Fruit fly (Drosophila melanogaster): ENCODE results near the gene PK2-R1.

The PK2-R1 gene

DNA sequence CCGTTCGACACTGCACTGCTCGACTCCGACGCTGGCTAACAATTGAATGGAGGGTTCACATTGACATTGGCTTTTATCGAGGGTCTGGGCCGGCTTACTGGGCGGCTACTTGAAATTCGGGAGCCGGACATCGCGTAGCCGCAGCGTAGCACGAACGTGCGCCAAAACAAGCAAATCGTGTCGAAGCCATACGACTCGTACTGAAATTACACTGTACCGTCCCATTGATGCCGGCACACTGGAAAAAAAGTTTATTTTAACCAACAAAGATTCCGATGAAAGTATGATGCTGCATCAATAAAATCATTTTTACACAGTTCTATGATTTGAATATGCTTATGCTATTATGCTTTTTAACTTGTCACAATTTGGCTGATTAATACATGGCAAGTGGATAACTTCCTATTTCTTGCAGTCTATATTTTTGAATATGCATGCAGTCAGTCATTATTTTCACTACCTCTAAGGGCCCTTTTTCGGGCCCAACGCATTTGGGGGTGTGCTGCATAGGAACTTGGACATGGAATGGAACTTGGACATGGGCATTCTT, 49.3 kb upstream of the PK2-R1 start, which contains the start of gene apn (continued):
- TF ChIP-seq gcm (GFP tag; optimal IDR thresholded peaks at IDR 0.05) (no peak), Ptx1 (GFP tag; IDR thresholded peaks at IDR 0.05) (no peak), hkb (optimal IDR thresholded peaks at IDR 0.05) (no peak), hkb (GFP tag; IDR thresholded peaks at IDR 0.05) (no peak), h (optimal IDR thresholded peaks at IDR 0.05) (no peak), CG10366 (GFP tag; IDR thresholded peaks at IDR 0.05) (peak; percentile 48), CoRest (tag; optimal IDR thresholded peaks at IDR 0.05) (no peak), CG31388 (GFP tag; optimal IDR thresholded peaks at IDR 0.05) (no peak), unpg (GFP tag; optimal IDR thresholded peaks at IDR 0.05) (peak; percentile 25), CG3838 (GFP tag; optimal IDR thresholded peaks at IDR 0.05) (no peak), GATAe (GFP tag; conservative IDR thresholded peaks at IDR 0.05) (no peak), E2f2 (GFP tag; IDR thresholded peaks at IDR 0.05) (0 out of 2 replicates have a peak, but pooled peaks have one; percentile 19), CG7839 (tag; optimal IDR thresholded peaks at IDR 0.05) (no peak), CG10209 (GFP tag; optimal IDR thresholded peaks at IDR 0.05) (peak; percentile 11), Rfx (GFP tag; IDR thresholded peaks at IDR 0.05) (no peak), CG3065 (GFP tag; optimal IDR thresholded peaks at IDR 0.05) (no peak), ATbp (GFP tag; optimal IDR thresholded peaks at IDR 0.05) (no peak), twi (tag; optimal IDR thresholded peaks at IDR 0.05) (no peak), Pdp1 (GFP tag; optimal IDR thresholded peaks at IDR 0.05) (no peak), MESR4 (GFP tag; optimal IDR thresholded peaks at IDR 0.05) (no peak), Xbp1 (GFP tag; optimal IDR thresholded peaks at IDR 0.05) (peak; percentile 4), CG17328 (GFP tag; IDR thresholded peaks at IDR 0.05) (peak; percentile 65; the same call in 1 of the 2 replicates), CG7357 (GFP tag; IDR thresholded peaks at IDR 0.05) (no peak), pzg (GFP tag; optimal IDR thresholded peaks at IDR 0.05) (no peak), CG15073 (GFP tag; optimal IDR thresholded peaks at IDR 0.05) (no peak), zfh1 (GFP tag; IDR thresholded peaks at IDR 0.05) (peak; percentile 30; the same call in 1 of the 3 replicates), ind (GFP tag; optimal IDR thresholded peaks at IDR 0.05) (no peak), CG30020 (tag; optimal IDR thresholded peaks at IDR 0.05) (no peak), vvl (GFP tag; IDR thresholded peaks at IDR 0.05) (peak; percentile 58), Lpt (GFP tag; optimal IDR thresholded peaks at IDR 0.05) (no peak), sisA (GFP tag; IDR thresholded peaks at IDR 0.05) (peak; percentile 37; the same call in 1 of the 2 replicates), NC2α (GFP tag; optimal IDR thresholded peaks at IDR 0.05) (no peak), sqz (GFP tag; optimal IDR thresholded peaks at IDR 0.05) (no peak), grau (tag; optimal IDR thresholded peaks at IDR 0.05) (no peak), MBD-R2 (GFP tag; IDR thresholded peaks at IDR 0.05) (no peak), CG14050 (GFP tag; IDR thresholded peaks at IDR 0.05) (peak; percentile 31; the same call in 1 of the 3 replicates), E2f1 (GFP tag; IDR thresholded peaks at IDR 0.05) (no peak), HLHmδ (GFP tag; optimal IDR thresholded peaks at IDR 0.05) (no peak), Antp (GFP tag; optimal IDR thresholded peaks at IDR 0.05) (no peak), CG34422 (GFP tag; IDR thresholded peaks at IDR 0.05) (0 out of 3 replicates have a peak, but pooled peaks have one; percentile 9), CG2889 (GFP tag; IDR thresholded peaks at IDR 0.05) (no peak), Oli (tag; optimal IDR thresholded peaks at IDR 0.05) (peak; percentile 42), CG12104 (GFP tag; optimal IDR thresholded peaks at IDR 0.05) (no peak), eyg (GFP tag; optimal IDR thresholded peaks at IDR 0.05) (no peak), fu2 (GFP tag; optimal IDR thresholded peaks at IDR 0.05) (no peak), CG17361 (GFP tag; IDR thresholded peaks at IDR 0.05) (no peak), H2.0 (GFP tag; IDR thresholded peaks at IDR 0.05) (0 out of 2 replicates have a peak, but pooled peaks have one; percentile 7), da (GFP tag; optimal IDR thresholded peaks at IDR 0.05) (no peak), Myb (GFP tag; optimal IDR thresholded peaks at IDR 0.05) (no peak), CG10959 (GFP tag; IDR thresholded peaks at IDR 0.05) (no peak), ase (GFP tag; IDR thresholded peaks at IDR 0.05) (no peak), Neu2 (GFP tag; optimal IDR thresholded peaks at IDR 0.05; ENCODE audit: borderline replicate concordance) (no peak)

Measured in whole organism, embryonic.